Fruit fly (Drosophila melanogaster): ENCODE measurements around the gene CG16953.

dm6 chr3R:20602599-20602998 is 17.0 kb upstream of the CG16953 start:
- TF ChIP-seq CTCF (optimal IDR thresholded peaks at IDR 0.05) (no peak), CG8478 (optimal IDR thresholded peaks at IDR 0.05) (no peak)
